Worm (Caenorhabditis elegans): ENCODE measurements around the gene T07A5.1.

Gene T07A5.1

ce11 chrIII:10341758-10342157 lies 35.8 kb upstream of the T07A5.1 start, which contains the start of gene tbx-9:
Gene tbx-9, minus strand, starts transcription at chrIII:10341858.
- no peak for TF ChIP-seq hmg-4 (GFP tag; optimal IDR thresholded peaks at IDR 0.05)
- no peak for TF ChIP-seq F13C5.2 (tag; optimal IDR thresholded peaks at IDR 0.05)
- no peak for TF ChIP-seq ama-1 (optimal IDR thresholded peaks at IDR 0.05)
- TF ChIP-seq flt-1 (GFP tag; IDR thresholded peaks at IDR 0.05): no peak
- no peak for TF ChIP-seq ets-7 (tag; optimal IDR thresholded peaks at IDR 0.05)
- TF ChIP-seq pes-1 (GFP tag; IDR thresholded peaks at IDR 0.05): no peak
- no peak for TF ChIP-seq hnd-1 (tag; optimal IDR thresholded peaks at IDR 0.05)
- no peak for TF ChIP-seq aly-1 (tag; optimal IDR thresholded peaks at IDR 0.05)
- TF ChIP-seq ceh-36 (tag; optimal IDR thresholded peaks at IDR 0.05): no peak
- TF ChIP-seq hmbx-1 (tag; optimal IDR thresholded peaks at IDR 0.05): no peak
- TF ChIP-seq B0310.2 (tag; optimal IDR thresholded peaks at IDR 0.05): no peak
- no peak for TF ChIP-seq scrt-1 (GFP tag; IDR thresholded peaks at IDR 0.05)
- TF ChIP-seq ceh-13 (GFP tag; optimal IDR thresholded peaks at IDR 0.05): no peak
- no peak for TF ChIP-seq sea-1 (GFP tag; conservative IDR thresholded peaks at IDR 0.05)
- no peak for TF ChIP-seq tra-4 (tag; optimal IDR thresholded peaks at IDR 0.05)
- TF ChIP-seq tbx-11 (GFP tag; IDR thresholded peaks at IDR 0.05): no peak
- TF ChIP-seq tbx-37 (GFP tag; conservative IDR thresholded peaks at IDR 0.05): no peak

- TF ChIP-seq hmg-4 (GFP tag; optimal IDR thresholded peaks at IDR 0.05) (no peak), F13C5.2 (tag; optimal IDR thresholded peaks at IDR 0.05) (no peak), aly-1 (tag; optimal IDR thresholded peaks at IDR 0.05) (no peak), flt-1 (GFP tag; IDR thresholded peaks at IDR 0.05) (no peak), scrt-1 (GFP tag; IDR thresholded peaks at IDR 0.05) (no peak), tbx-37 (GFP tag; conservative IDR thresholded peaks at IDR 0.05) (no peak), ama-1 (optimal IDR thresholded peaks at IDR 0.05) (no peak), ets-7 (tag; optimal IDR thresholded peaks at IDR 0.05) (no peak)
These were observed 34.0 kb upstream of the T07A5.1 start for ce11 chrIII:10339949-10340348.

ce11 chrIII:10338992-10339852 lies 33.2 kb upstream of the T07A5.1 start:
- TF ChIP-seq F13C5.2 (tag; optimal IDR thresholded peaks at IDR 0.05) (no peak), hnd-1 (tag; optimal IDR thresholded peaks at IDR 0.05) (no peak), ama-1 (optimal IDR thresholded peaks at IDR 0.05) (no peak), ceh-36 (tag; optimal IDR thresholded peaks at IDR 0.05) (no peak), hmbx-1 (tag; optimal IDR thresholded peaks at IDR 0.05) (no peak), tbx-37 (GFP tag; conservative IDR thresholded peaks at IDR 0.05) (no peak), hmg-4 (GFP tag; optimal IDR thresholded peaks at IDR 0.05) (no peak), aly-1 (tag; optimal IDR thresholded peaks at IDR 0.05) (no peak), ceh-13 (GFP tag; optimal IDR thresholded peaks at IDR 0.05) (no peak), sea-1 (GFP tag; conservative IDR thresholded peaks at IDR 0.05) (no peak), scrt-1 (GFP tag; IDR thresholded peaks at IDR 0.05) (no peak), B0310.2 (tag; optimal IDR thresholded peaks at IDR 0.05) (no peak), tbx-11 (GFP tag; IDR thresholded peaks at IDR 0.05) (no peak)

ce11 chrIII:10337508-10338166 lies 31.6 kb upstream of the T07A5.1 start, which contains the start of gene ttr-15:
Gene ttr-15, plus strand, starts transcription at chrIII:10337847.
- no peak for TF ChIP-seq scrt-1 (GFP tag; IDR thresholded peaks at IDR 0.05)
- no peak for TF ChIP-seq hmg-4 (GFP tag; optimal IDR thresholded peaks at IDR 0.05)
- TF ChIP-seq tbx-37 (GFP tag; conservative IDR thresholded peaks at IDR 0.05): no peak
- no peak for TF ChIP-seq pes-1 (GFP tag; IDR thresholded peaks at IDR 0.05)

- TF ChIP-seq flt-1 (GFP tag; IDR thresholded peaks at IDR 0.05): no peak
- no peak for TF ChIP-seq tbx-37 (GFP tag; conservative IDR thresholded peaks at IDR 0.05)
- no peak for TF ChIP-seq hmg-4 (GFP tag; optimal IDR thresholded peaks at IDR 0.05)
These were observed 30.1 kb upstream of the T07A5.1 start for ce11 chrIII:10336109-10336508.

ce11 chrIII:10335086-10335485 lies 29.1 kb upstream of the T07A5.1 start, which contains the start of gene ced-9:
Gene ced-9, plus strand, starts transcription at chrIII:10335172.
- TF ChIP-seq flt-1 (GFP tag; IDR thresholded peaks at IDR 0.05): no peak
- no peak for TF ChIP-seq tbx-37 (GFP tag; conservative IDR thresholded peaks at IDR 0.05)
- no peak for TF ChIP-seq ceh-36 (tag; optimal IDR thresholded peaks at IDR 0.05)
- TF ChIP-seq B0310.2 (tag; optimal IDR thresholded peaks at IDR 0.05): no peak
- no peak for TF ChIP-seq hmbx-1 (tag; optimal IDR thresholded peaks at IDR 0.05)
- no peak for TF ChIP-seq tbx-11 (GFP tag; IDR thresholded peaks at IDR 0.05)
- TF ChIP-seq pes-1 (GFP tag; IDR thresholded peaks at IDR 0.05): no peak
- no peak for TF ChIP-seq tra-4 (tag; optimal IDR thresholded peaks at IDR 0.05)
- TF ChIP-seq ama-1 (optimal IDR thresholded peaks at IDR 0.05): no peak
- TF ChIP-seq hnd-1 (tag; optimal IDR thresholded peaks at IDR 0.05): no peak
- no peak for TF ChIP-seq F13C5.2 (tag; optimal IDR thresholded peaks at IDR 0.05)
- TF ChIP-seq ets-7 (tag; optimal IDR thresholded peaks at IDR 0.05): no peak
- no peak for TF ChIP-seq sea-1 (GFP tag; conservative IDR thresholded peaks at IDR 0.05)
- no peak for TF ChIP-seq scrt-1 (GFP tag; IDR thresholded peaks at IDR 0.05)
- no peak for TF ChIP-seq hmg-4 (GFP tag; optimal IDR thresholded peaks at IDR 0.05)
- TF ChIP-seq aly-1 (tag; optimal IDR thresholded peaks at IDR 0.05): no peak
- TF ChIP-seq ceh-13 (GFP tag; optimal IDR thresholded peaks at IDR 0.05): no peak

- TF ChIP-seq flt-1 (GFP tag; IDR thresholded peaks at IDR 0.05) (peak; percentile 51; the same call in 1 of the 2 replicates), ceh-36 (tag; optimal IDR thresholded peaks at IDR 0.05) (peak; percentile 23), pes-1 (GFP tag; IDR thresholded peaks at IDR 0.05) (no peak), aly-1 (tag; optimal IDR thresholded peaks at IDR 0.05) (no peak), tra-4 (tag; optimal IDR thresholded peaks at IDR 0.05) (no peak), sea-1 (GFP tag; conservative IDR thresholded peaks at IDR 0.05) (no peak), F13C5.2 (tag; optimal IDR thresholded peaks at IDR 0.05) (peak; percentile 73), ets-7 (tag; optimal IDR thresholded peaks at IDR 0.05) (no peak), B0310.2 (tag; optimal IDR thresholded peaks at IDR 0.05) (no peak), hnd-1 (tag; optimal IDR thresholded peaks at IDR 0.05) (no peak), hmg-4 (GFP tag; optimal IDR thresholded peaks at IDR 0.05) (no peak), tbx-11 (GFP tag; IDR thresholded peaks at IDR 0.05) (0 out of 2 replicates have a peak, but pooled peaks have one; percentile 40), ama-1 (optimal IDR thresholded peaks at IDR 0.05) (no peak), scrt-1 (GFP tag; IDR thresholded peaks at IDR 0.05) (no peak), hmbx-1 (tag; optimal IDR thresholded peaks at IDR 0.05) (no peak)
These were observed 28.1 kb upstream of the T07A5.1 start, which contains the start of the genes jmjd-4 and mev-1 for ce11 chrIII:10333961-10334542. Gene jmjd-4, minus strand, starts transcription at chrIII:10334018. Gene mev-1, plus strand, starts transcription at chrIII:10334277.
